Worm (Caenorhabditis elegans): ENCODE data around the gene C35B1.7.

Gene C35B1.7

ce11 chrIV:4072027-4072426, 36.8 kb upstream of the C35B1.7 start, which contains the start of gene pqn-75:
pqn-75 (plus strand) TSS chrIV:4072327.
- TF ChIP-seq tbx-7 (tag; optimal IDR thresholded peaks at IDR 0.05) = no peak
- TF ChIP-seq pros-1 (tag; optimal IDR thresholded peaks at IDR 0.05) = no peak
- TF ChIP-seq pqm-1 (tag; optimal IDR thresholded peaks at IDR 0.05) = no peak
- TF ChIP-seq nfya-1 (tag; optimal IDR thresholded peaks at IDR 0.05) = no peak
- TF ChIP-seq ceh-31 (tag; optimal IDR thresholded peaks at IDR 0.05) = no peak
- TF ChIP-seq elt-2 (tag; optimal IDR thresholded peaks at IDR 0.05) = no peak
- no peak for TF ChIP-seq elt-4 (tag; optimal IDR thresholded peaks at IDR 0.05)
- TF ChIP-seq hlh-15 (tag; optimal IDR thresholded peaks at IDR 0.05) = no peak
- no peak for TF ChIP-seq unc-86 (tag; optimal IDR thresholded peaks at IDR 0.05)
- TF ChIP-seq fax-1 (tag; optimal IDR thresholded peaks at IDR 0.05) = no peak
- TF ChIP-seq ahr-1 (tag; optimal IDR thresholded peaks at IDR 0.05) = no peak
- TF ChIP-seq ceh-14 (tag; optimal IDR thresholded peaks at IDR 0.05) = no peak
- no peak for TF ChIP-seq ceh-45 (GFP tag; IDR thresholded peaks at IDR 0.05)
- TF ChIP-seq pat-9 (tag; optimal IDR thresholded peaks at IDR 0.05) = no peak
- TF ChIP-seq ceh-18 (tag; optimal IDR thresholded peaks at IDR 0.05) = no peak
- no peak for TF ChIP-seq ceh-30 (tag; optimal IDR thresholded peaks at IDR 0.05)
- TF ChIP-seq ttx-3 (tag; optimal IDR thresholded peaks at IDR 0.05) = no peak

DNA sequence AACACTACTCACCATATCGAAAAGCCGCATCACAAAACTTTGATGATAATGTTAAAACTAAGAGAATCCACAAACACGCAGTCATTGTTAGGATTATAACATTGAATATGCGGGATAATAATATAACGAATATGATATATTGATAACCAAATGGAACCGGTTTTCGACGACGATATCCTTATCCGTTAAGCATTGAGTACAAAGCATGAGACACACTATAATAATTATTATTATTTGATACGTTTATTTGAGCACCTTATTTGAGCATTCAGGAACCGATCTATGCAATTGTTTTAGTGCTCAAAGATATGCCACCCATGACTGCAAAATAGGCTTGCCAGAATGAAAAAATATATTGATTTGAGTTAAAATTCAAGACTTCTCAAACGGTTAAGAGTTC, 34.3 kb upstream of the C35B1.7 start, which contains the start of gene W03D2.9:
Gene W03D2.9, minus strand, starts transcription at position 101 of the 400 bp plus-strand sequence.
- TF ChIP-seq Y22D7AL.16 (tag; optimal IDR thresholded peaks at IDR 0.05) (no peak), ceh-18 (tag; optimal IDR thresholded peaks at IDR 0.05) (no peak), rnt-1 (tag; optimal IDR thresholded peaks at IDR 0.05) (no peak), pat-9 (tag; optimal IDR thresholded peaks at IDR 0.05) (no peak), tbx-7 (tag; optimal IDR thresholded peaks at IDR 0.05) (no peak), ref-2 (tag; optimal IDR thresholded peaks at IDR 0.05) (no peak), ceh-22 (tag; optimal IDR thresholded peaks at IDR 0.05) (no peak), ceh-34 (tag; optimal IDR thresholded peaks at IDR 0.05) (no peak), hlh-8 (tag; optimal IDR thresholded peaks at IDR 0.05) (no peak), ceh-2 (tag; optimal IDR thresholded peaks at IDR 0.05) (no peak), pqm-1 (tag; optimal IDR thresholded peaks at IDR 0.05) (no peak), sdc-2 (tag; optimal IDR thresholded peaks at IDR 0.05) (no peak), F13H6.1 (tag; optimal IDR thresholded peaks at IDR 0.05) (no peak)

- no peak for TF ChIP-seq hlh-8 (tag; optimal IDR thresholded peaks at IDR 0.05)
- TF ChIP-seq ceh-9 (tag; optimal IDR thresholded peaks at IDR 0.05) = no peak
- TF ChIP-seq mec-3 (tag; optimal IDR thresholded peaks at IDR 0.05; ENCODE audit: borderline replicate concordance) = peak; percentile 69
- no peak for TF ChIP-seq ref-2 (tag; optimal IDR thresholded peaks at IDR 0.05)
Observed at ce11 chrIV:4076690-4077295, 32.1 kb upstream of the C35B1.7 start.

ce11 chrIV:4078901-4079300, 30.0 kb upstream of the C35B1.7 start, which contains the start of gene C35B1.8:
C35B1.8 (minus strand) TSS chrIV:4079001.
- TF ChIP-seq pha-2 (tag; optimal IDR thresholded peaks at IDR 0.05) (no peak), dve-1 (tag; optimal IDR thresholded peaks at IDR 0.05) (no peak), elt-4 (tag; optimal IDR thresholded peaks at IDR 0.05) (no peak), F13H6.1 (tag; optimal IDR thresholded peaks at IDR 0.05) (no peak), ets-4 (tag; optimal IDR thresholded peaks at IDR 0.05) (no peak), gmeb-2 (tag; optimal IDR thresholded peaks at IDR 0.05) (no peak), ztf-16 (tag; optimal IDR thresholded peaks at IDR 0.05) (no peak), ceh-45 (GFP tag; IDR thresholded peaks at IDR 0.05) (no peak), ref-2 (tag; optimal IDR thresholded peaks at IDR 0.05) (no peak)

DNA sequence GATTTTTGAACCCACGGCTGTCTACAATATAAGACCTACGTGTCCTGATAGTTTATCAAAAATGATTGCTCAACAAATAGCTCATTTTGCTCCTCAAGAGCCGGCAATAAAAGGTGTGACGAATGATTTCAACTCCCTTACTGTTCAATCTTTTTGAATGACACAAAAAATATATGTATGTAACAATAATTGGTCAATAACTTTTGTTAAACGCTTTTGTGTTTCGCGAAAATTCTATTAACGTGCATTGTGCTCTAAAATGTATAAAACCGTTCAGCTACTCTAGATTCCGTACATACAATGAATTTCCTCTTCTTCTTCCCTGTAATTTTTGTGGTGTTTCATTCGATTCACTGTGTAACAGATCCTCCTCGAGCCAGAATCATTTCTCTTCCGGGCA, 29.4 kb upstream of the C35B1.7 start, which contains the start of gene C35B1.4:
Gene C35B1.4, plus strand, starts transcription at position 301 of the 400 bp plus-strand sequence.
- TF ChIP-seq pag-3 (tag; optimal IDR thresholded peaks at IDR 0.05; ENCODE audit: borderline replicate concordance) = no peak
- no peak for TF ChIP-seq ttx-3 (tag; optimal IDR thresholded peaks at IDR 0.05)
- TF ChIP-seq ceh-6 (GFP tag; optimal IDR thresholded peaks at IDR 0.05) = no peak
- no peak for TF ChIP-seq che-1 (tag; optimal IDR thresholded peaks at IDR 0.05)
